Worm (Caenorhabditis elegans) whole organism, L1 larva: Measurements from ENCODE around the gene W01A11.7.

Experiments used
- alr-1 ChIP-seq: fragments of 200-800 bp; sonication (Bioruptor generic); optimal IDR thresholded peaks from 2 replicates; lab custom pipeline; 2018; ENCODE audit warnings: borderline replicate concordance, mild to moderate bottlenecking, missing genetic modification characterization, missing compliant biosample characterization
- irx-1 ChIP-seq: sonication (generic microtip); optimal IDR thresholded peaks from 2 replicates; lab custom pipeline; 2016; ENCODE audit warnings: missing genetic modification characterization, missing compliant biosample characterization
- lin-39 ChIP-seq: fragments of 150-350 bp; optimal IDR thresholded peaks from 2 replicates; lab custom pipeline; 2014; ENCODE audit warnings: missing biosample characterization, missing genetic modification reagents, missing genetic modification characterization
- pax-3 ChIP-seq: fragments of 200-800 bp; sonication (Bioruptor generic); optimal IDR thresholded peaks from 2 replicates; lab custom pipeline; 2018; ENCODE audit warnings: mild to moderate bottlenecking, missing genetic modification characterization, moderate library complexity, missing compliant biosample characterization
- pqm-1 ChIP-seq: sonication (generic microtip); optimal IDR thresholded peaks from 3 replicates; lab custom pipeline; 2017; ENCODE audit warnings: missing biosample characterization, missing genetic modification characterization
- tbx-2 ChIP-seq: sonication (generic microtip); optimal IDR thresholded peaks from 2 replicates; lab custom pipeline; 2016; ENCODE audit warnings: missing genetic modification characterization, missing compliant biosample characterization
- unc-86 ChIP-seq: sonication (generic microtip); optimal IDR thresholded peaks from 2 replicates; lab custom pipeline; 2016; ENCODE audit warnings: missing genetic modification characterization, missing compliant biosample characterization
- ztf-11 ChIP-seq, 2 experiments: sonication (generic microtip); optimal IDR thresholded peaks; 2 replicates each; lab custom pipeline; 2016 to 2017; ENCODE audit warnings: missing genetic modification characterization in 2 of 2, missing biosample characterization in 1 of 2, missing compliant biosample characterization in 1 of 2

DNA sequence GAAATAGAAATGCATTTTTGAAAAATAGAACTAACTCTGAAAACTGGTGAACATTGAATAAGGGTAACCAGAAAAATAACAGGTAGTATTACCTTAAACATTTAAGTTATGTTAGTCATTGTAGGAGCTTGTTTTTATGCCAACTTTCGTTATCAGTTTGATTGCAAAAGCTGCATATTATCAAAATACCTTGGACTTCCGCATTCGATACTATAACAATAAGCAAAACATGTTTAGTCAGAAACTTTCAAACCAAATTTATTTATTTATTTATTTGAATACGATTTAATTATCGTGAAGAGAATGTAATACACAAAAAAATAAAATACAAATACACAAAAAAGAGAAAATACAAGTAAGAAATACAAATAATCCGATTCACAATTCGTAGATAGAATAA is 49.1 kb upstream of the W01A11.7 start, which contains the start of gene K04A8.19:
- TF ChIP-seq pqm-1 (tag; lab: Kevin White, UChicago) = no peak
- TF ChIP-seq irx-1 (tag; lab: Kevin White, UChicago) = no peak
- no peak for TF ChIP-seq tbx-2
- no peak for TF ChIP-seq unc-86 (tag; lab: Kevin White, UChicago)
- TF ChIP-seq alr-1 (tag; lab: Kevin White, UChicago) = no peak
- no peak for TF ChIP-seq lin-39 (tag; lab: Kevin White, UChicago)
- TF ChIP-seq ztf-11 (tag; optimal IDR thresholded peaks at IDR 0.05; lab: Kevin White, UChicago) = no peak
- no peak for TF ChIP-seq pax-3 (tag; lab: Kevin White, UChicago)
